Fruit fly (Drosophila melanogaster): ENCODE measurements around the gene CG11986.

dm6 chr3R:8981209-8981996 lies 33.8 kb upstream of the CG11986 start:
- TF ChIP-seq psq (optimal IDR thresholded peaks at IDR 0.05) (no peak), Sin3A (optimal IDR thresholded peaks at IDR 0.05) (no peak), insv (optimal IDR thresholded peaks at IDR 0.05) (no peak), Myc (optimal IDR thresholded peaks at IDR 0.05) (no peak)
